Worm (Caenorhabditis elegans): Measurements from ENCODE around the gene F48C5.2.

F48C5.2 gene

ce11 chrX:11414837-11415550, 39.1 kb downstream of the F48C5.2 start, which contains the start of gene pek-1 (continued):
- TF ChIP-seq nhr-77 (tag; optimal IDR thresholded peaks at IDR 0.05) (peak; percentile 3), ceh-20 (GFP tag; IDR thresholded peaks at IDR 0.05) (no peak), ceh-32 (tag; optimal IDR thresholded peaks at IDR 0.05; ENCODE audit: poor library complexity) (no peak), daf-8 (GFP tag; IDR thresholded peaks at IDR 0.05) (no peak), ctbp-1 (GFP tag; IDR thresholded peaks at IDR 0.05) (no peak), nhr-28 (tag; optimal IDR thresholded peaks at IDR 0.05) (peak; percentile 35), cey-2 (tag; optimal IDR thresholded peaks at IDR 0.05; ENCODE audit: borderline replicate concordance, insufficient read depth) (no peak), D1046.2 (GFP tag; IDR thresholded peaks at IDR 0.05) (no peak)

DNA sequence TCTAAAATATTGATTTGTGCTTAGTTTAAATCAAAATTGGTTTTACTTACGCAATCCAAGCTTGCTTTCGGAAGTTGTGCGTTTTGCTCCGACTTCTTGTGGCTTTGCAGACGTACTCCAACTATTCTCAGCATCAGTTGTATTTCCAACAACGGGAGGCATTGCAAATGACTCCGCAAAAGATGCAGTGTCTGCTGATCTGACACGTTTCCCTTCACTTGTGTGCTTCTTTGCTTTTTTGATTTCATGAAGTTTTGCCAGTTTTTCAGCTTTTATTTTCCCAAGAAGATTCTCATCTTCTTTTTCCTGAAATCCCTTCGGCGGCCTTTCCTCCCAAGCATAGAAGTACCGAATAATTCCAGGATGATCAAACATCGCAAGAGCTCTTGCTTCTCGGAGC, 42.5 kb downstream of the F48C5.2 start:
- TF ChIP-seq nhr-11 (tag; optimal IDR thresholded peaks at IDR 0.05): no peak
- no peak for TF ChIP-seq zag-1 (tag; optimal IDR thresholded peaks at IDR 0.05)
- peak in 1 of 2 experiments; percentile 24 for TF ChIP-seq unc-62 (GFP tag; optimal IDR thresholded peaks at IDR 0.05 in 1 of 2)
- no peak for TF ChIP-seq unc-62 (tag; optimal IDR thresholded peaks at IDR 0.05)
- TF ChIP-seq mxl-2 (GFP tag; conservative IDR thresholded peaks at IDR 0.05): no peak
- no peak for TF ChIP-seq gei-8 (GFP tag; optimal IDR thresholded peaks at IDR 0.05)
- TF ChIP-seq Y105C5A.15 (GFP tag; IDR thresholded peaks at IDR 0.05): no peak
- no peak for TF ChIP-seq Y5F2A.4 (GFP tag; optimal IDR thresholded peaks at IDR 0.05)
- no peak for TF ChIP-seq lin-13 (GFP tag; optimal IDR thresholded peaks at IDR 0.05)
- TF ChIP-seq Y75B8A.6 (GFP tag; IDR thresholded peaks at IDR 0.05): no peak
- TF ChIP-seq ceh-32 (tag; optimal IDR thresholded peaks at IDR 0.05; ENCODE audit: poor library complexity): no peak
- TF ChIP-seq zfp-3 (GFP tag; conservative IDR thresholded peaks at IDR 0.05): no peak
- no peak for TF ChIP-seq nhr-6 (tag; optimal IDR thresholded peaks at IDR 0.05)
- peak; percentile 92 for TF ChIP-seq aha-1 (tag)
- no peak for TF ChIP-seq nhr-42 (GFP tag; IDR thresholded peaks at IDR 0.05)
- no peak for TF ChIP-seq dmd-9 (GFP tag; IDR thresholded peaks at IDR 0.05)
- TF ChIP-seq snpc-1.2 (GFP tag; IDR thresholded peaks at IDR 0.05): no peak

- no peak for TF ChIP-seq F37D6.2 (tag; optimal IDR thresholded peaks at IDR 0.05)
- TF ChIP-seq zip-11 (GFP tag; IDR thresholded peaks at IDR 0.05): no peak
- no peak for TF ChIP-seq mxl-2 (GFP tag; conservative IDR thresholded peaks at IDR 0.05)
- no peak for TF ChIP-seq spr-3 (GFP tag; optimal IDR thresholded peaks at IDR 0.05)
- peak; percentile 37; the same call in 1 of the 2 replicates for TF ChIP-seq tra-1 (GFP tag; IDR thresholded peaks at IDR 0.05)
- TF ChIP-seq zag-1 (tag; optimal IDR thresholded peaks at IDR 0.05): no peak
- no peak for TF ChIP-seq unc-130 (GFP tag; optimal IDR thresholded peaks at IDR 0.05)
- no peak for TF ChIP-seq ces-1 (GFP tag; optimal IDR thresholded peaks at IDR 0.05)
- TF ChIP-seq daf-19 (GFP tag; conservative IDR thresholded peaks at IDR 0.05): no peak
- no peak for TF ChIP-seq nhr-76 (tag; optimal IDR thresholded peaks at IDR 0.05)
- TF ChIP-seq cey-2 (tag; optimal IDR thresholded peaks at IDR 0.05; ENCODE audit: borderline replicate concordance, insufficient read depth): no peak
- no peak for TF ChIP-seq ztf-11 (tag; optimal IDR thresholded peaks at IDR 0.05)
- peak; percentile 29 for TF ChIP-seq sdz-12 (GFP tag; optimal IDR thresholded peaks at IDR 0.05)
- TF ChIP-seq daf-8 (GFP tag; IDR thresholded peaks at IDR 0.05): no peak
- TF ChIP-seq Y48G9A.11 (GFP tag; IDR thresholded peaks at IDR 0.05): no peak
- no peak for TF ChIP-seq vab-7 (GFP tag; IDR thresholded peaks at IDR 0.05)
- TF ChIP-seq zfp-3 (GFP tag; conservative IDR thresholded peaks at IDR 0.05): no peak
- TF ChIP-seq unc-62 (GFP tag; optimal IDR thresholded peaks at IDR 0.05 in 1 of 2): no peak
- no peak for TF ChIP-seq unc-62 (tag; optimal IDR thresholded peaks at IDR 0.05)
- TF ChIP-seq dve-1 (tag; optimal IDR thresholded peaks at IDR 0.05; ENCODE audit: insufficient read depth): peak; percentile 84
- TF ChIP-seq lim-7 (GFP tag; IDR thresholded peaks at IDR 0.05): no peak
- no peak for TF ChIP-seq pqm-1 (tag; optimal IDR thresholded peaks at IDR 0.05)
- no peak for TF ChIP-seq tag-97 (GFP tag; IDR thresholded peaks at IDR 0.05)
- no peak for TF ChIP-seq F26F4.8 (GFP tag; conservative IDR thresholded peaks at IDR 0.05)
- no peak for TF ChIP-seq mep-1 (tag; optimal IDR thresholded peaks at IDR 0.05)
- no peak for TF ChIP-seq rbr-2 (tag; optimal IDR thresholded peaks at IDR 0.05)
- TF ChIP-seq hlh-11 (tag; optimal IDR thresholded peaks at IDR 0.05): peak; percentile 85
- no peak for TF ChIP-seq ctbp-1 (GFP tag; IDR thresholded peaks at IDR 0.05)
- TF ChIP-seq spr-1 (tag; optimal IDR thresholded peaks at IDR 0.05): no peak
- TF ChIP-seq ceh-28 (tag; optimal IDR thresholded peaks at IDR 0.05): no peak
- TF ChIP-seq snpc-1.2 (GFP tag; IDR thresholded peaks at IDR 0.05): no peak
- peak; percentile 14 for TF ChIP-seq nhr-28 (tag; optimal IDR thresholded peaks at IDR 0.05)
- TF ChIP-seq egl-27 (tag; optimal IDR thresholded peaks at IDR 0.05): no peak
Observed at ce11 chrX:11409457-11409856, 44.7 kb downstream of the F48C5.2 start.

Data from whole organism, L4 larva.